Worm (Caenorhabditis elegans): ENCODE data around the gene pals-21.

The pals-21 gene

ce11 chrIII:1347003-1347402, 33.4 kb downstream of the pals-21 start:
- no peak for TF ChIP-seq cog-1 (tag; optimal IDR thresholded peaks at IDR 0.05)
- TF ChIP-seq flt-1 (GFP tag; IDR thresholded peaks at IDR 0.05), result no peak
- no peak for TF ChIP-seq med-1 (GFP tag; optimal IDR thresholded peaks at IDR 0.05; ENCODE audit: insufficient read depth)
- no peak for TF ChIP-seq tab-1 (GFP tag; IDR thresholded peaks at IDR 0.05)
- TF ChIP-seq ztf-29 (GFP tag; IDR thresholded peaks at IDR 0.05), result no peak
- no peak for TF ChIP-seq T22C8.4 (GFP tag; IDR thresholded peaks at IDR 0.05)
- no peak for TF ChIP-seq ztf-23 (GFP tag; IDR thresholded peaks at IDR 0.05)
- TF ChIP-seq ref-1 (GFP tag; conservative IDR thresholded peaks at IDR 0.05), result no peak
- TF ChIP-seq klf-2 (GFP tag; conservative IDR thresholded peaks at IDR 0.05), result no peak

ce11 chrIII:1345694-1346093, 34.7 kb downstream of the pals-21 start, which contains the start of gene Y82E9BL.6:
Y82E9BL.6 (minus strand) TSS chrIII:1345794.
- no peak for TF ChIP-seq ref-1 (GFP tag; conservative IDR thresholded peaks at IDR 0.05)
- TF ChIP-seq ztf-29 (GFP tag; IDR thresholded peaks at IDR 0.05), result no peak
- TF ChIP-seq tab-1 (GFP tag; IDR thresholded peaks at IDR 0.05), result no peak
- no peak for TF ChIP-seq flt-1 (GFP tag; IDR thresholded peaks at IDR 0.05)

ce11 chrIII:1342919-1343419, 37.5 kb downstream of the pals-21 start, which contains the start of gene fbxa-27:
fbxa-27 (plus strand) TSS chrIII:1342969.
- TF ChIP-seq klf-2 (GFP tag; conservative IDR thresholded peaks at IDR 0.05), result no peak

ce11 chrIII:1342488-1342887, 37.9 kb downstream of the pals-21 start, which contains the start of gene fbxa-26:
fbxa-26 (minus strand) TSS chrIII:1342522.
- TF ChIP-seq T22C8.4 (GFP tag; IDR thresholded peaks at IDR 0.05) (no peak), flt-1 (GFP tag; IDR thresholded peaks at IDR 0.05) (no peak), tab-1 (GFP tag; IDR thresholded peaks at IDR 0.05) (no peak), ref-1 (GFP tag; conservative IDR thresholded peaks at IDR 0.05) (no peak), med-1 (GFP tag; optimal IDR thresholded peaks at IDR 0.05; ENCODE audit: insufficient read depth) (no peak), klf-2 (GFP tag; conservative IDR thresholded peaks at IDR 0.05) (no peak)

ce11 chrIII:1340240-1340639, 40.2 kb downstream of the pals-21 start, which contains the start of gene fbxa-5:
fbxa-5 (minus strand) TSS chrIII:1340340.
- TF ChIP-seq ztf-23 (GFP tag; IDR thresholded peaks at IDR 0.05) (no peak), klf-2 (GFP tag; conservative IDR thresholded peaks at IDR 0.05) (no peak), med-1 (GFP tag; optimal IDR thresholded peaks at IDR 0.05; ENCODE audit: insufficient read depth) (no peak), flt-1 (GFP tag; IDR thresholded peaks at IDR 0.05) (no peak), ref-1 (GFP tag; conservative IDR thresholded peaks at IDR 0.05) (no peak), ztf-29 (GFP tag; IDR thresholded peaks at IDR 0.05) (no peak), T22C8.4 (GFP tag; IDR thresholded peaks at IDR 0.05) (no peak), tab-1 (GFP tag; IDR thresholded peaks at IDR 0.05) (no peak), cog-1 (tag; optimal IDR thresholded peaks at IDR 0.05) (no peak)

- TF ChIP-seq cog-1 (tag; optimal IDR thresholded peaks at IDR 0.05) (no peak), ztf-29 (GFP tag; IDR thresholded peaks at IDR 0.05) (no peak), T22C8.4 (GFP tag; IDR thresholded peaks at IDR 0.05) (no peak), ref-1 (GFP tag; conservative IDR thresholded peaks at IDR 0.05) (no peak), med-1 (GFP tag; optimal IDR thresholded peaks at IDR 0.05; ENCODE audit: insufficient read depth) (no peak)
Measured at ce11 chrIII:1331894-1332293, 48.5 kb downstream of the pals-21 start, which contains the start of gene Y82E9BL.19. Y82E9BL.19 (plus strand) TSS chrIII:1332016.
